Fruit fly (Drosophila melanogaster) whole organism, embryonic: Measurements from ENCODE around the gene CG3902.

Experiments
- Atf3 ChIP-seq: fragments of 200-800 bp; sonication (Bioruptor generic); optimal IDR thresholded peaks from 3 replicates; lab custom pipeline; 2016; ENCODE audit warnings: missing biosample characterization, missing genetic modification characterization
- B-H1 ChIP-seq: fragments of 200-800 bp; sonication (Bioruptor generic); IDR thresholded peaks from 3 replicates; pipeline ENCODE4 v1.3.6; 2022; ENCODE audit warnings: missing biosample characterization, missing genetic modification characterization
- CG12299 ChIP-seq: fragments of 200-800 bp; sonication (Bioruptor generic); optimal IDR thresholded peaks from 2 replicates; lab custom pipeline; 2018; ENCODE audit warnings: missing biosample characterization, mild to moderate bottlenecking, missing genetic modification characterization
- CG12769 ChIP-seq: fragments of 200-800 bp; sonication (Bioruptor generic); optimal IDR thresholded peaks from 2 replicates; lab custom pipeline; 2019; ENCODE audit warnings: missing biosample characterization, mild to moderate bottlenecking, missing genetic modification characterization, moderate library complexity
- CG15696 ChIP-seq: fragments of 200-800 bp; sonication (Bioruptor generic); optimal IDR thresholded peaks from 2 replicates; lab custom pipeline; 2019; ENCODE audit warnings: missing biosample characterization, mild to moderate bottlenecking, missing genetic modification characterization, moderate library complexity
- CG16815 ChIP-seq: fragments of 200-800 bp; sonication (Bioruptor generic); optimal IDR thresholded peaks from 3 replicates; lab custom pipeline; 2017; ENCODE audit warnings: missing biosample characterization, mild to moderate bottlenecking, missing genetic modification characterization
- CG17361 ChIP-seq: fragments of 200-800 bp; sonication (Bioruptor generic); IDR thresholded peaks from 3 replicates; pipeline ENCODE4 v1.3.6; 2022; ENCODE audit warnings: missing biosample characterization, missing genetic modification characterization
- CG17612 ChIP-seq: fragments of 200-800 bp; sonication (Bioruptor generic); IDR thresholded peaks from 2 replicates; pipeline ENCODE4 v1.3.6; 2022; ENCODE audit warnings: missing biosample characterization, missing genetic modification characterization
- CG17802 ChIP-seq: fragments of 200-800 bp; sonication (Bioruptor generic); optimal IDR thresholded peaks from 2 replicates; lab custom pipeline; 2018; ENCODE audit warnings: missing biosample characterization, mild to moderate bottlenecking, missing genetic modification characterization, moderate library complexity
- CG32772 ChIP-seq: fragments of 200-800 bp; sonication (Bioruptor generic); IDR thresholded peaks from 2 replicates; pipeline ENCODE4 v1.3.6; 2022; ENCODE audit warnings: missing biosample characterization, missing genetic modification characterization
- CG3847 ChIP-seq: fragments of 200-800 bp; sonication (Bioruptor generic); IDR thresholded peaks from 2 replicates; pipeline ENCODE4 v1.3.6; 2022; ENCODE audit warnings: missing biosample characterization, missing genetic modification characterization
- CG4730 ChIP-seq: fragments of 200-800 bp; sonication (Bioruptor generic); IDR thresholded peaks from 2 replicates; pipeline ENCODE4 v1.3.6; 2022; ENCODE audit warnings: missing biosample characterization, missing genetic modification characterization
- CG4820 ChIP-seq: fragments of 200-800 bp; sonication (Bioruptor generic); optimal IDR thresholded peaks from 3 replicates; lab custom pipeline; 2016; ENCODE audit warnings: missing biosample characterization, missing genetic modification characterization
- CG5245 ChIP-seq: fragments of 200-800 bp; sonication (Bioruptor generic); optimal IDR thresholded peaks from 3 replicates; lab custom pipeline; 2016; ENCODE audit warnings: missing biosample characterization, missing genetic modification characterization
- CG8281 ChIP-seq: fragments of 200-800 bp; sonication (Bioruptor generic); optimal IDR thresholded peaks from 2 replicates; lab custom pipeline; 2018; ENCODE audit warnings: missing biosample characterization, mild to moderate bottlenecking, missing genetic modification characterization, moderate library complexity
- CG8388 ChIP-seq: fragments of 200-800 bp; sonication (Bioruptor generic); optimal IDR thresholded peaks from 2 replicates; lab custom pipeline; 2019; ENCODE audit warnings: missing biosample characterization, mild to moderate bottlenecking, missing genetic modification characterization, moderate library complexity
- CoRest ChIP-seq: fragments of 200-800 bp; sonication (Bioruptor generic); optimal IDR thresholded peaks from 3 replicates; lab custom pipeline; 2018; ENCODE audit warnings: missing biosample characterization, mild to moderate bottlenecking, missing genetic modification characterization, moderate library complexity
- Dek ChIP-seq: fragments of 200-800 bp; sonication (Bioruptor generic); optimal IDR thresholded peaks from 3 replicates; lab custom pipeline; 2019; ENCODE audit warnings: missing biosample characterization, mild to moderate bottlenecking, missing genetic modification characterization, moderate library complexity
- Dip3 ChIP-seq: fragments of 200-800 bp; sonication (Bioruptor generic); optimal IDR thresholded peaks from 3 replicates; lab custom pipeline; 2016; ENCODE audit warnings: missing biosample characterization, missing genetic modification characterization
- Drgx ChIP-seq: fragments of 200-800 bp; sonication (Bioruptor generic); IDR thresholded peaks from 2 replicates; pipeline ENCODE4 v1.3.6; 2022; ENCODE audit warnings: missing biosample characterization, missing genetic modification characterization
- E2f1 ChIP-seq: fragments of 200-800 bp; sonication (Bioruptor generic); IDR thresholded peaks from 2 replicates; pipeline ENCODE4 v1.3.6; 2022; ENCODE audit warnings: missing biosample characterization, missing genetic modification characterization
- Nf-YA ChIP-seq: fragments of 200-800 bp; sonication (Bioruptor generic); IDR thresholded peaks from 2 replicates; pipeline ENCODE4 v1.3.6; 2022; ENCODE audit warnings: missing biosample characterization, missing genetic modification characterization
- NfI ChIP-seq: fragments of 200-800 bp; sonication (Bioruptor generic); optimal IDR thresholded peaks from 3 replicates; lab custom pipeline; 2018; ENCODE audit warnings: missing biosample characterization, mild to moderate bottlenecking, missing genetic modification characterization, moderate library complexity
- Pdp1 ChIP-seq, 2 experiments: fragments of 200-800 bp; sonication (Bioruptor generic); optimal IDR thresholded peaks; 3 replicates each; lab custom pipeline; 2016; ENCODE audit warnings: missing biosample characterization in 2 of 2, missing genetic modification characterization in 2 of 2, mild to moderate bottlenecking in 1 of 2, moderate library complexity in 1 of 2
- Ptx1 ChIP-seq: fragments of 200-800 bp; sonication (Bioruptor generic); IDR thresholded peaks from 2 replicates; pipeline ENCODE4 v1.3.6; 2022; ENCODE audit warnings: missing biosample characterization, missing genetic modification characterization
- Sox100B ChIP-seq: fragments of 200-800 bp; sonication (Bioruptor generic); optimal IDR thresholded peaks from 3 replicates; lab custom pipeline; 2018; ENCODE audit warnings: missing biosample characterization, mild to moderate bottlenecking, missing genetic modification characterization
- Vsx1 ChIP-seq: fragments of 200-800 bp; sonication (Bioruptor generic); optimal IDR thresholded peaks from 2 replicates; lab custom pipeline; 2017; ENCODE audit warnings: missing biosample characterization, mild to moderate bottlenecking, missing genetic modification characterization, missing genetic modification reagents
- Xbp1 ChIP-seq: fragments of 200-800 bp; sonication (Bioruptor generic); optimal IDR thresholded peaks from 3 replicates; lab custom pipeline; 2016; ENCODE audit warnings: missing biosample characterization, mild to moderate bottlenecking, missing genetic modification characterization
- YL-1 ChIP-seq: fragments of 200-800 bp; sonication (Bioruptor generic); optimal IDR thresholded peaks from 3 replicates; lab custom pipeline; 2017; ENCODE audit warnings: missing biosample characterization, mild to moderate bottlenecking, missing genetic modification characterization
- al ChIP-seq: fragments of 200-800 bp; sonication (Bioruptor generic); IDR thresholded peaks from 2 replicates; pipeline ENCODE4 v1.3.6; 2022; ENCODE audit warnings: missing biosample characterization, missing genetic modification characterization
- ara ChIP-seq: fragments of 200-800 bp; sonication (Bioruptor generic); IDR thresholded peaks from 2 replicates; pipeline ENCODE4 v1.3.6; 2022; ENCODE audit warnings: missing biosample characterization, missing genetic modification characterization
- bsh ChIP-seq, 2 experiments: fragments of 200-800 bp; sonication (Bioruptor generic); optimal IDR thresholded peaks; 2 replicates each; lab custom pipeline; 2017 to 2018; ENCODE audit warnings: mild to moderate bottlenecking in 2 of 2, missing biosample characterization in 2 of 2, missing genetic modification characterization in 2 of 2, moderate library complexity in 1 of 2
- cg ChIP-seq: fragments of 200-800 bp; sonication (Bioruptor generic); optimal IDR thresholded peaks from 3 replicates; lab custom pipeline; 2019; ENCODE audit warnings: missing biosample characterization, mild to moderate bottlenecking, missing genetic modification characterization, moderate library complexity
- cwo ChIP-seq: fragments of 200-800 bp; sonication (Bioruptor generic); optimal IDR thresholded peaks from 3 replicates; lab custom pipeline; 2017; ENCODE audit warnings: missing biosample characterization, missing genetic modification characterization, mild to moderate bottlenecking, moderate library complexity, missing genetic modification reagents
- dmrt11E ChIP-seq: fragments of 200-800 bp; sonication (Bioruptor generic); optimal IDR thresholded peaks from 3 replicates; lab custom pipeline; 2018; ENCODE audit warnings: missing biosample characterization, mild to moderate bottlenecking, missing genetic modification characterization, moderate library complexity
- dysf ChIP-seq: fragments of 200-800 bp; sonication (Bioruptor generic); IDR thresholded peaks from 3 replicates; pipeline ENCODE4 v1.3.6; 2022; ENCODE audit warnings: missing biosample characterization, missing genetic modification characterization
- gsb ChIP-seq: fragments of 200-800 bp; sonication (Bioruptor generic); IDR thresholded peaks from 2 replicates; pipeline ENCODE4 v1.3.6; 2022; ENCODE audit warnings: missing biosample characterization, missing genetic modification characterization
- gsb-n ChIP-seq: fragments of 200-800 bp; sonication (Bioruptor generic); optimal IDR thresholded peaks from 3 replicates; lab custom pipeline; 2018; ENCODE audit warnings: missing biosample characterization, mild to moderate bottlenecking, missing genetic modification characterization
- hth ChIP-seq: fragments of >200 bp; optimal IDR thresholded peaks from 2 replicates; lab custom pipeline; 2017; ENCODE audit warnings: inconsistent platforms
- ind ChIP-seq: fragments of 200-800 bp; sonication (Bioruptor generic); optimal IDR thresholded peaks from 3 replicates; lab custom pipeline; 2016; ENCODE audit warnings: missing biosample characterization, missing genetic modification characterization
- insv ChIP-seq, 2 experiments: fragments of 200-800 bp; sonication (Bioruptor generic); optimal IDR thresholded peaks; 3 replicates each; lab custom pipeline; 2016 to 2018; ENCODE audit warnings: missing biosample characterization in 2 of 2, missing genetic modification characterization in 2 of 2
- luna ChIP-seq: fragments of 200-800 bp; sonication (Bioruptor generic); optimal IDR thresholded peaks from 2 replicates; lab custom pipeline; 2016; ENCODE audit warnings: missing biosample characterization, missing genetic modification characterization
- mam ChIP-seq: fragments of 200-800 bp; sonication (Bioruptor generic); optimal IDR thresholded peaks from 3 replicates; lab custom pipeline; 2016; ENCODE audit warnings: missing biosample characterization, missing genetic modification characterization
- pb ChIP-seq: fragments of 200-800 bp; sonication (Bioruptor generic); optimal IDR thresholded peaks from 3 replicates; lab custom pipeline; 2016; ENCODE audit warnings: missing biosample characterization, missing genetic modification characterization
- pita ChIP-seq: fragments of 200-800 bp; sonication (Bioruptor generic); optimal IDR thresholded peaks from 2 replicates; lab custom pipeline; 2017; ENCODE audit warnings: missing biosample characterization, mild to moderate bottlenecking, missing genetic modification characterization
- ro ChIP-seq: fragments of 200-800 bp; sonication (Bioruptor generic); IDR thresholded peaks from 2 replicates; pipeline ENCODE4 v1.3.6; 2022; ENCODE audit warnings: missing biosample characterization, missing genetic modification characterization
- sens-2 ChIP-seq: fragments of 200-800 bp; sonication (Bioruptor generic); IDR thresholded peaks from 2 replicates; pipeline ENCODE4 v1.3.6; 2022; ENCODE audit warnings: missing biosample characterization, missing genetic modification characterization
- stwl ChIP-seq: fragments of 200-800 bp; sonication (Bioruptor generic); optimal IDR thresholded peaks from 3 replicates; lab custom pipeline; 2018; ENCODE audit warnings: missing biosample characterization, mild to moderate bottlenecking, missing genetic modification characterization, moderate library complexity
- twi ChIP-seq: fragments of 200-800 bp; optimal IDR thresholded peaks from 2 replicates; lab custom pipeline; 2019; ENCODE audit warnings: missing biosample characterization, mild to moderate bottlenecking, missing genetic modification characterization, moderate library complexity
- unpg ChIP-seq: fragments of 200-800 bp; sonication (Bioruptor generic); optimal IDR thresholded peaks from 3 replicates; lab custom pipeline; 2018; ENCODE audit warnings: missing biosample characterization, mild to moderate bottlenecking, missing genetic modification characterization, moderate library complexity

Gene CG3902

DNA sequence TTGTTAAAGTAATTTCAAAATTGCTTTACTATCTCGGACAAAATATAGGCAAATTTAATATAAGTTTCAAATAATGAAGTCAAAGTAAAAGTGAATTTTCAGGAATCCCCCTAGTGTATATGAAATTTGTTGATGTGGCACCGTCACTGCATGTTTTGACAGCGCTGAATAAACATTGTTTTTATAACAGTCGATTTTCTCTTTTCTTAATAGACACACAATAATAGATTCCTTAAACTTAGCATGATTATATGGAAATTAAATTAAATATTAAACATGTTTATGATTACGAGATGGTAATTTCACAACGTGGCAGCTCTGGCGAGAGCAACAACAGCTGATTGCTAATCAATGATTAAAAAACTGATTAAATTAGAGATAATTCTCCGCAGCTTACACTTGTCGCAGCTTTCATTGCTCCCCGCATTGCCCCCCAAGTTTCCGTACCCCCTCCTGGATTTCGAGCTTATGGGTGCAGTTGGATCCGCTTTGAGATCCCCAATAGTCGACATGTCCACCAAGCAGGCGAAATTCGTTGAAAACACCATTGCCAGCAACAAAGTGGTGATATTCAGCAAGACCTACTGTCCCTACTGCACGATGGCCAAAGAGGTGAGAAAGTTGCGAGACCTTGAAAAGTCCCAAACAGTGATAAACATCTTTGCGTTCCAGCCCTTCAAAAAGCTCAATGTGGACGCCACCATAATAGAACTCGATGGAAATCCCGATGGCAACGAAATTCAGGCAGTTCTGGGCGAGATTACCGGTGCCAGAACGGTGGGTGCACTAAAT lies 28.9 kb downstream of the CG3902 start, which contains the start of gene Grx1 (continued):
- TF ChIP-seq cwo (GFP tag; lab: Kevin White, UChicago) (peak; percentile 14), Dip3 (GFP tag; lab: Kevin White, UChicago) (peak; percentile 4), unpg (GFP tag; lab: Kevin White, UChicago) (peak; percentile 71), CG12299 (tag; lab: Kevin White, UChicago) (no peak), CG16815 (GFP tag; lab: Kevin White, UChicago) (no peak), CG32772 (GFP tag; lab: Robert Waterston, UW) (no peak), hth (no peak), dmrt11E (tag; lab: Kevin White, UChicago) (peak; percentile 53), CG15696 (tag; lab: Kevin White, UChicago) (peak; percentile 29), ind (GFP tag; lab: Kevin White, UChicago) (peak; percentile 66), CG17612 (GFP tag; lab: Robert Waterston, UW) (no peak), Sox100B (peak; percentile 52), Dek (tag; lab: Kevin White, UChicago) (no peak), CG17802 (tag; lab: Kevin White, UChicago) (peak; percentile 81), CG8281 (no peak), B-H1 (no peak), CoRest (peak; percentile 54), pb (GFP tag; lab: Kevin White, UChicago) (no peak), CG17361 (GFP tag; lab: Robert Waterston, UW) (peak; percentile 71; the same call in 2 of the 3 replicates), CG4730 (GFP tag; lab: Robert Waterston, UW) (no peak), Nf-YA (GFP tag; lab: Robert Waterston, UW) (no peak), sens-2 (GFP tag; lab: Robert Waterston, UW) (no peak), YL-1 (peak; percentile 28), ro (GFP tag; lab: Robert Waterston, UW) (no peak), CG3847 (GFP tag; lab: Robert Waterston, UW) (peak; percentile 48), Atf3 (GFP tag; lab: Kevin White, UChicago) (peak; percentile 8), al (0 out of 2 replicates have a peak, but pooled peaks have one; percentile 38), CG12769 (peak; percentile 6), Pdp1 (GFP tag; optimal IDR thresholded peaks at IDR 0.05; lab: Kevin White, UChicago) (peak; percentile 43 to 92), cg (GFP tag; lab: Kevin White, UChicago) (no peak), twi (tag; lab: Kevin White, UChicago) (peak; percentile 49), dysf (GFP tag; lab: Robert Waterston, UW) (no peak), CG8388 (GFP tag; lab: Kevin White, UChicago) (peak; percentile 29), gsb-n (tag; lab: Kevin White, UChicago) (peak; percentile 54), E2f1 (no peak), insv (GFP tag; optimal IDR thresholded peaks at IDR 0.05; lab: Kevin White, UChicago) (no peak), NfI (peak; percentile 51), gsb (GFP tag; lab: Robert Waterston, UW) (no peak), stwl (tag; lab: Kevin White, UChicago) (peak; percentile 75), CG5245 (GFP tag; lab: Kevin White, UChicago) (no peak), ara (GFP tag; lab: Robert Waterston, UW) (no peak), bsh (GFP tag; optimal IDR thresholded peaks at IDR 0.05; lab: Kevin White, UChicago) (peak in 1 of 2 experiments; percentile 57), Drgx (GFP tag; lab: Robert Waterston, UW) (peak; percentile 34; the same call in 1 of the 2 replicates), pita (GFP tag; lab: Kevin White, UChicago) (no peak), mam (peak; percentile 52), Vsx1 (GFP tag; lab: Kevin White, UChicago) (peak; percentile 62), luna (GFP tag; lab: Kevin White, UChicago) (no peak), CG4820 (GFP tag; lab: Kevin White, UChicago) (peak; percentile 31), Ptx1 (GFP tag; lab: Robert Waterston, UW) (peak; percentile 52), Xbp1 (GFP tag; lab: Kevin White, UChicago) (peak; percentile 68)
